Worm (Caenorhabditis elegans) whole organism, L3 larva: ENCODE results near the gene gst-8.

ENCODE experiments used
- ZK546.5 ChIP-seq: sonication (generic microtip); optimal IDR thresholded peaks from 2 replicates; lab custom pipeline; 2017; ENCODE audit warnings: missing biosample characterization, missing genetic modification characterization
- aly-2 ChIP-seq: fragments of 150-350 bp; optimal IDR thresholded peaks from 2 replicates; lab custom pipeline; 2014; ENCODE audit warnings: missing biosample characterization, missing genetic modification characterization
- ceh-16 ChIP-seq: sonication (generic microtip); optimal IDR thresholded peaks from 2 replicates; lab custom pipeline; 2017; ENCODE audit warnings: missing biosample characterization, missing genetic modification characterization
- ceh-82 ChIP-seq: fragments of 150-350 bp; optimal IDR thresholded peaks from 2 replicates; lab custom pipeline; 2014; ENCODE audit warnings: missing biosample characterization, missing genetic modification characterization
- ceh-9 ChIP-seq: sonication (generic microtip); optimal IDR thresholded peaks from 2 replicates; lab custom pipeline; 2018; ENCODE audit warnings: missing biosample characterization, missing genetic modification characterization
- egl-27 ChIP-seq: sonication (generic microtip); optimal IDR thresholded peaks from 4 replicates; lab custom pipeline; 2017; ENCODE audit warnings: missing biosample characterization, missing genetic modification reagents, missing genetic modification characterization
- egl-5 ChIP-seq: fragments of 150-350 bp; optimal IDR thresholded peaks from 2 replicates; lab custom pipeline; 2017; ENCODE audit warnings: missing biosample characterization, missing genetic modification reagents, missing genetic modification characterization, inconsistent platforms
- elt-1 ChIP-seq: fragments of 150-350 bp; optimal IDR thresholded peaks from 2 replicates; lab custom pipeline; 2014; ENCODE audit warnings: missing biosample characterization, missing genetic modification characterization
- elt-2 ChIP-seq: sonication (generic microtip); optimal IDR thresholded peaks from 2 replicates; lab custom pipeline; 2016; ENCODE audit warnings: missing genetic modification reagents, mild to moderate bottlenecking, missing genetic modification characterization, missing compliant biosample characterization
- elt-3 ChIP-seq, 3 experiments: fragments of 150-350 bp in 1 of 3; sonication (generic microtip) in 2 of 3; optimal IDR thresholded peaks; 2 replicates in 2 of 3; 4 replicates in 1 of 3; lab custom pipeline; 2014 to 2017; ENCODE audit warnings: missing biosample characterization in 3 of 3, missing genetic modification characterization in 3 of 3
- eor-1 ChIP-seq, 2 experiments: fragments of 150-350 bp; optimal IDR thresholded peaks; 2 replicates each; lab custom pipeline; 2014 to 2018; ENCODE audit warnings: missing biosample characterization in 2 of 2, missing genetic modification characterization in 2 of 2
- fkh-10 ChIP-seq: sonication (generic microtip); optimal IDR thresholded peaks from 2 replicates; lab custom pipeline; 2017; ENCODE audit warnings: missing biosample characterization, missing genetic modification reagents, missing genetic modification characterization
- fkh-2 ChIP-seq: fragments of 150-350 bp; optimal IDR thresholded peaks from 2 replicates; lab custom pipeline; 2014; ENCODE audit warnings: missing biosample characterization, missing genetic modification reagents, missing genetic modification characterization
- fos-1 ChIP-seq: fragments of 150-350 bp; optimal IDR thresholded peaks from 2 replicates; lab custom pipeline; 2014; ENCODE audit warnings: missing biosample characterization, missing genetic modification characterization
- hmg-11 ChIP-seq: sonication (generic microtip); optimal IDR thresholded peaks from 2 replicates; lab custom pipeline; 2016; ENCODE audit warnings: missing genetic modification characterization, missing compliant biosample characterization
- jun-1 ChIP-seq: fragments of 150-350 bp; optimal IDR thresholded peaks from 2 replicates; lab custom pipeline; 2014; ENCODE audit warnings: missing biosample characterization, missing genetic modification reagents, missing genetic modification characterization
- lin-15B ChIP-seq: fragments of 150-350 bp; optimal IDR thresholded peaks from 2 replicates; lab custom pipeline; 2014; ENCODE audit warnings: missing biosample characterization, missing genetic modification characterization
- lin-39 ChIP-seq: fragments of 150-350 bp; optimal IDR thresholded peaks from 2 replicates; lab custom pipeline; 2018; ENCODE audit warnings: missing biosample characterization, missing genetic modification reagents, missing genetic modification characterization
- mdl-1 ChIP-seq: fragments of 150-350 bp; optimal IDR thresholded peaks from 2 replicates; lab custom pipeline; 2014; ENCODE audit warnings: missing biosample characterization, missing genetic modification characterization
- nfya-1 ChIP-seq: sonication (generic microtip); optimal IDR thresholded peaks from 2 replicates; lab custom pipeline; 2017; ENCODE audit warnings: missing genetic modification characterization, mild to moderate bottlenecking, missing compliant biosample characterization, antibody characterized with exemption, moderate library complexity; ENCODE audit not compliant: insufficient read depth
- nhr-23 ChIP-seq: fragments of 150-350 bp; optimal IDR thresholded peaks from 2 replicates; lab custom pipeline; 2014; ENCODE audit warnings: missing biosample characterization, missing genetic modification reagents, missing genetic modification characterization
- nhr-237 ChIP-seq: fragments of 150-350 bp; optimal IDR thresholded peaks from 2 replicates; lab custom pipeline; 2014; ENCODE audit warnings: missing biosample characterization, missing genetic modification characterization
- nhr-25 ChIP-seq: sonication (generic microtip); optimal IDR thresholded peaks from 2 replicates; lab custom pipeline; 2017; ENCODE audit warnings: missing biosample characterization, missing genetic modification characterization
- nhr-77 ChIP-seq: fragments of 150-350 bp; optimal IDR thresholded peaks from 2 replicates; lab custom pipeline; 2014; ENCODE audit warnings: missing biosample characterization, missing genetic modification characterization
- pha-4 ChIP-seq: fragments of 150-350 bp; optimal IDR thresholded peaks from 2 replicates; lab custom pipeline; 2014; ENCODE audit warnings: missing biosample characterization, missing genetic modification reagents, missing genetic modification characterization
- skn-1 ChIP-seq: fragments of 150-350 bp; optimal IDR thresholded peaks from 2 replicates; lab custom pipeline; 2014; ENCODE audit warnings: missing biosample characterization, missing genetic modification characterization
- tbx-2 ChIP-seq: sonication (generic microtip); optimal IDR thresholded peaks from 2 replicates; lab custom pipeline; 2016; ENCODE audit warnings: mild to moderate bottlenecking, missing genetic modification characterization, missing compliant biosample characterization
- zag-1 ChIP-seq: fragments of 150-350 bp; optimal IDR thresholded peaks from 2 replicates; lab custom pipeline; 2014; ENCODE audit warnings: missing biosample characterization, missing genetic modification characterization
- ztf-11 ChIP-seq: fragments of 150-350 bp; optimal IDR thresholded peaks from 2 replicates; lab custom pipeline; 2014; ENCODE audit warnings: missing biosample characterization, missing genetic modification characterization
- ztf-4 ChIP-seq: fragments of 150-350 bp; optimal IDR thresholded peaks from 2 replicates; lab custom pipeline; 2014; ENCODE audit warnings: missing biosample characterization, missing genetic modification characterization

Gene gst-8

DNA sequence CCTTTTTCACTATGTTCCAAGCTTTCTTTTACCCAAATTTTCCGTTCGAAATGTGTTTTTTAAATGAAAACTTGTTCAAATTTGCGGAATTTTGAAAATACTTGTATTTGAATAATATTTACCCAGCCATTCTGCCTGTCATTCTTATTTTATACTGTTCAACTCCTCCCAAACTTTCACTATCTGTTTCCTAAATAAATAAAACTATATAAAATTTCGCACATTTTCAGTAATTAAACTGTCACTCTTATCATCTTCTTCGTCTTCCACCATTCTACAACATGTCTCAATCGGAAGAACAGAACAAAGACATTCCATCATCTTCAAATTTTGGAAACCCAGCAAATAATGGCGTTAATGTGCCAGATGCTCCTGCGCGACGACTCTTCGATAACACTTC lies 21.3 kb downstream of the gst-8 start, which contains the start of gene btbd-10:
TSS of gene btbd-10 (plus strand) at position 231 of the 400 bp plus-strand sequence.
- TF ChIP-seq elt-2 (tag; lab: Kevin White, UChicago), result peak; percentile 75
- no peak for TF ChIP-seq mdl-1 (tag; lab: Kevin White, UChicago)
- TF ChIP-seq, all 47 proteins: peak for 1

DNA sequence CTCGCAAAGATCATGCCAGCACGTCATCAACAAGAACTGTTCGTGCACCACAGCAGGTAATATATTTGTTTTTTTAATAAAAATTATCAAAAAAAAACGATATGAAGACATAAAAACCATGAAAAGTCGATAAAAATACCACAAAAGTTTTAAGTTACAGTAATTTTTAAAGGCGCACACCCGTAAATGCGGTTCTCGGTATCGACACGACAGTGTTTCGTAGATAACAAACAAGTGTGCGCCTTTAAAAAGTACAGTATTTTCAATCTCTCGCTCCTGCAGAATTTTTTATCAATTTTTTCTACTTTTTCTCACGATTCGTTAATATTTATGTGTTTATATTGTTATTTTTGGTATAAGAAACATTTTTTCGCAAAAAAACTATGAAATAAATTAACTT lies 21.8 kb downstream of the gst-8 start:
- TF ChIP-seq ztf-4 (tag; lab: Kevin White, UChicago), result no peak
- TF ChIP-seq elt-1 (tag; lab: Kevin White, UChicago), result no peak
- TF ChIP-seq nhr-77 (tag; lab: Kevin White, UChicago), result no peak
- TF ChIP-seq egl-27 (tag; lab: Kevin White, UChicago), result no peak
- TF ChIP-seq fkh-2 (tag; lab: Kevin White, UChicago), result no peak
- no peak for TF ChIP-seq ceh-82 (tag; lab: Kevin White, UChicago)
- no peak for TF ChIP-seq skn-1 (tag; lab: Kevin White, UChicago)
- no peak for TF ChIP-seq nhr-25 (tag; lab: Kevin White, UChicago)
- no peak for TF ChIP-seq ztf-11
- TF ChIP-seq lin-15B, result no peak
- TF ChIP-seq jun-1 (tag; lab: Kevin White, UChicago), result no peak
- TF ChIP-seq fkh-10 (GFP tag; lab: Kevin White, UChicago), result no peak
- no peak for TF ChIP-seq eor-1 (tag; optimal IDR thresholded peaks at IDR 0.05; lab: Kevin White, UChicago)

- TF ChIP-seq hmg-11 (no peak), elt-3 (tag; optimal IDR thresholded peaks at IDR 0.05; lab: Kevin White, UChicago) (no peak), nfya-1 (tag; lab: Kevin White, UChicago) (no peak), zag-1 (no peak)
- TF ChIP-seq, all 47 proteins: peak for 0
These were observed 22.4 kb downstream of the gst-8 start for ce11 chrII:4905883-4906282.

DNA sequence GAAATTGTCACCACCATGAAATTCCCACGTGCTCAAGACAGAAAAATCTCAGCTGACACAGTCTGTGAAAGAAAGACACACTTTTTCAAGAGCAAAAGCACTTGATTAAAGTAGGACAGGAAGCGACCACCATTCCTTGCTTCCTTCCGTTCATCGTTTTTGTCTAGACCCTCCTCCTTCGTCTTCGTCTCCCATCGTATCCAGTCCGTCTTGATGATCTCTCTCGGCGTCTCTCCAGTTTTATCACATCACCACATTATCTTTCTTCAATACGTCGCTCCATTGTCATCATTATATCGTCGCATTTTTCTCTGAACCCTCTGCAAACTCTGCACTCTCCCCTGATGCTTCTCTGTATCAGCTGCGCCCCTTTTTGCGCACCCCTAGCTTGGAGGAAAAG lies 24.6 kb downstream of the gst-8 start:
- TF ChIP-seq tbx-2 (tag; lab: Kevin White, UChicago), result peak; percentile 5
- TF ChIP-seq egl-5 (tag; lab: Kevin White, UChicago), result peak; percentile 88
- TF ChIP-seq ZK546.5, result no peak
- TF ChIP-seq nhr-23 (tag; lab: Kevin White, UChicago), result peak; percentile 26
- no peak for TF ChIP-seq elt-3 (tag; optimal IDR thresholded peaks at IDR 0.05; lab: Kevin White, UChicago)
- peak; percentile 93 for TF ChIP-seq skn-1 (tag; lab: Kevin White, UChicago)
- TF ChIP-seq ceh-9 (tag; lab: Kevin White, UChicago), result no peak
- peak; percentile 48 for TF ChIP-seq nfya-1 (tag; lab: Kevin White, UChicago)
- peak; percentile 25 for TF ChIP-seq lin-39
- TF ChIP-seq fkh-10 (GFP tag; lab: Kevin White, UChicago), result no peak
- peak; percentile 22 for TF ChIP-seq elt-2 (tag; lab: Kevin White, UChicago)
- TF ChIP-seq, all 47 proteins: peak for 7

DNA sequence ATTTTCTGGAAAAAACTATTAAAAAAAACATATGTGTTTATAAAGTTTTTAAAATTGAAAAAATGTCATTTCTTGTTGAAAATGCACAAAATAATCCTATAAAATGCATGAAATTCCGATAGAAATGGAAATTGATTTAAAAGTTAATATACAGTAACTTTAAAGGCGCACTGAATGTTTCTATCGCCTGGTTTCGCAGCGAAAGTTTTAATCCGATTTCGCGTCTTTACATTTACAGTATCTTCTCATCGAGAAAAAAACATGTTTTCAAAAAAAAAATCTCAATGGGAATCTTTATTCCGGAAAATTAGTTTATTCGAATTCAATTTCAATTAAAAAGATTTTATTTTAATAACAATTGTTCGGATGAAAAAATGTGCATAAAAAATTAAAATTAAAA lies 30.7 kb downstream of the gst-8 start, which contains the start of gene R05F9.11:
TSS of gene R05F9.11 (minus strand) at position 5 of the 400 bp plus-strand sequence.
- TF ChIP-seq nhr-237 (tag; lab: Kevin White, UChicago), result no peak
- no peak for TF ChIP-seq skn-1 (tag; lab: Kevin White, UChicago)
- no peak for TF ChIP-seq ceh-82 (tag; lab: Kevin White, UChicago)
- TF ChIP-seq pha-4 (tag; lab: Kevin White, UChicago), result no peak
- TF ChIP-seq elt-2 (tag; lab: Kevin White, UChicago), result peak; percentile 13

DNA sequence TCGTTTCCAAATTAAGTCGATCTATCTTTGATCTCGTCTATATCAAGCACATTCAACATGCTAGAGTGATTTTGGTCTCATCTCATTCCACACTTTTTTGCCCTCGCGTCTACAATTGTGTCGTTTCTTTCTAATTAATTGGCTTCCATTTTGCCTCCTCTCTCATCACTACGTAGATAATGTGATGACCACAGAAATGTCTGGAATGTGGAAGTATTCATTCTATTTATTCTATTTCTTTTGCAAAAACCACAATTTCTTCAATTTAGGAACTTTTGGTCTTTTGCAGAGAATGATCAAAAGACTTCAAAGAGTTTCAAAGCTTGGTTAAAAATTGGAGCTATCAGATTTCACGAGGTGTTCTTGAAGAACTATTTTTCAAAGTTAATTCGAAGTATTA lies 32.1 kb downstream of the gst-8 start:
- TF ChIP-seq aly-2 (tag; lab: Kevin White, UChicago) (no peak), mdl-1 (tag; lab: Kevin White, UChicago) (no peak), elt-2 (tag; lab: Kevin White, UChicago) (no peak), nhr-77 (tag; lab: Kevin White, UChicago) (no peak), ceh-16 (tag; lab: Kevin White, UChicago) (no peak), fos-1 (tag; lab: Kevin White, UChicago) (no peak), jun-1 (tag; lab: Kevin White, UChicago) (no peak), elt-1 (tag; lab: Kevin White, UChicago) (no peak)
